Worm (Caenorhabditis elegans) whole organism, L4 larva: Measurements from ENCODE around the gene F35H10.3.

Experiments used
- ceh-44 ChIP-seq: fragments of 200-800 bp; sonication (Bioruptor generic); IDR thresholded peaks from 2 replicates; pipeline ENCODE4 v1.3.6; 2022; ENCODE audit warnings: missing genetic modification reagents, missing genetic modification characterization, missing compliant biosample characterization
- lin-1 ChIP-seq: fragments of 200-800 bp; sonication (Bioruptor generic); IDR thresholded peaks from 2 replicates; pipeline ENCODE4 v1.3.6; 2022; ENCODE audit warnings: missing genetic modification reagents, missing genetic modification characterization, missing compliant biosample characterization
- snpc-1.2 ChIP-seq: fragments of 200-800 bp; sonication (Bioruptor generic); IDR thresholded peaks from 2 replicates; pipeline ENCODE4 v1.3.6; 2022; ENCODE audit warnings: missing genetic modification reagents, missing genetic modification characterization, missing compliant biosample characterization
- zfp-2 ChIP-seq: sonication (generic microtip); optimal IDR thresholded peaks from 2 replicates; lab custom pipeline; 2016; ENCODE audit warnings: mild to moderate bottlenecking, missing genetic modification characterization, missing compliant biosample characterization

Gene F35H10.3

DNA sequence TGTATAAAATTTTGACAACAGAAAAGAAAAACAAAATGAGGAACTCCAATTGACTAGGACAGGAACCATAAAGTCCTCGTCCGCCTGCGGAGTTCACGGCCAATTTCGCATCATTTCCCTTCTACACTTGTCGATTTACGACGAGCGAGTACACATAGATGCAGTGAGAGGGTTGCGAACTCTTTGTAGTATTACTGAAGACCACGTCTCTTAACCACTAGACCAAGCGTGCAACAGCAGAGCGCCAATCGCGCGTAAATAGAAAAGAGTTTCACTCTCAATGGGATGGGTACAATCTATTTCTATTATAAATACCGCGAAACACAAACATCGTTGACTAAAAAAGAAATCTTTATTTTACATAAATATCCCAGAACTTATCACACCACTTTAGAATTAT, 49.6 kb downstream of the F35H10.3 start (continued):
- TF ChIP-seq lin-1 (GFP tag; lab: Robert Waterston, UW) (0 out of 2 replicates have a peak, but pooled peaks have one; percentile 49), snpc-1.2 (GFP tag; lab: Robert Waterston, UW) (peak; percentile 85), ceh-44 (GFP tag; lab: Robert Waterston, UW) (0 out of 2 replicates have a peak, but pooled peaks have one; percentile 47), zfp-2 (peak; percentile 21)
